Fruit fly (Drosophila melanogaster) whole organism, embryonic: ENCODE measurements around the gene Rab3GAP1.

Experiments used
- Antp ChIP-seq: fragments of 200-800 bp; sonication (Bioruptor generic); optimal IDR thresholded peaks from 3 replicates; lab custom pipeline; 2016; ENCODE audit warnings: missing biosample characterization, missing genetic modification characterization
- Atf-2 ChIP-seq: fragments of 200-800 bp; sonication (Bioruptor generic); optimal IDR thresholded peaks from 2 replicates; lab custom pipeline; 2016; ENCODE audit warnings: missing biosample characterization, missing genetic modification characterization
- B-H2 ChIP-seq: fragments of 200-800 bp; sonication (Bioruptor generic); optimal IDR thresholded peaks from 2 replicates; lab custom pipeline; 2018; ENCODE audit warnings: missing biosample characterization, mild to moderate bottlenecking, missing genetic modification characterization
- CG10959 ChIP-seq: fragments of 200-800 bp; sonication (Bioruptor generic); IDR thresholded peaks from 2 replicates; pipeline ENCODE4 v1.3.6; 2022; ENCODE audit warnings: missing biosample characterization, missing genetic modification characterization
- CG14441 ChIP-seq: fragments of 200-800 bp; sonication (Bioruptor generic); IDR thresholded peaks from 2 replicates; pipeline ENCODE4 v1.3.6; 2022; ENCODE audit warnings: missing biosample characterization, missing genetic modification characterization
- CG14667 ChIP-seq: fragments of 200-800 bp; sonication (Bioruptor generic); IDR thresholded peaks from 2 replicates; pipeline ENCODE4 v1.3.6; 2022; ENCODE audit warnings: missing biosample characterization, missing genetic modification characterization
- CG14710 ChIP-seq: fragments of 200-800 bp; sonication (Bioruptor generic); optimal IDR thresholded peaks from 3 replicates; lab custom pipeline; 2019; ENCODE audit warnings: missing biosample characterization, mild to moderate bottlenecking, missing genetic modification characterization, moderate library complexity
- CG15011 ChIP-seq: fragments of 200-800 bp; sonication (Bioruptor generic); optimal IDR thresholded peaks from 3 replicates; lab custom pipeline; 2018; ENCODE audit warnings: missing biosample characterization, mild to moderate bottlenecking, missing genetic modification characterization
- CG1529 ChIP-seq: fragments of 200-800 bp; sonication (Bioruptor generic); optimal IDR thresholded peaks from 3 replicates; lab custom pipeline; 2018; ENCODE audit warnings: missing biosample characterization, missing genetic modification characterization
- CG15696 ChIP-seq: fragments of 200-800 bp; sonication (Bioruptor generic); optimal IDR thresholded peaks from 2 replicates; lab custom pipeline; 2019; ENCODE audit warnings: missing biosample characterization, mild to moderate bottlenecking, missing genetic modification characterization, moderate library complexity
- CG1602 ChIP-seq: fragments of 200-800 bp; sonication (Bioruptor generic); optimal IDR thresholded peaks from 3 replicates; lab custom pipeline; 2016; ENCODE audit warnings: missing biosample characterization, missing genetic modification characterization
- CG2202 ChIP-seq: fragments of 200-800 bp; sonication (Bioruptor generic); optimal IDR thresholded peaks from 2 replicates; lab custom pipeline; 2018; ENCODE audit warnings: missing biosample characterization, mild to moderate bottlenecking, missing genetic modification characterization
- CG2875 ChIP-seq: fragments of 200-800 bp; sonication (Bioruptor generic); optimal IDR thresholded peaks from 2 replicates; lab custom pipeline; 2017; ENCODE audit warnings: missing biosample characterization, mild to moderate bottlenecking, missing genetic modification characterization, missing genetic modification reagents
- CG32532 ChIP-seq: fragments of 200-800 bp; sonication (Bioruptor generic); IDR thresholded peaks from 2 replicates; pipeline ENCODE4 v1.3.6; 2022; ENCODE audit warnings: missing biosample characterization, missing genetic modification characterization
- CG4424 ChIP-seq: fragments of 200-800 bp; sonication (Bioruptor generic); optimal IDR thresholded peaks from 3 replicates; lab custom pipeline; 2016; ENCODE audit warnings: missing biosample characterization, missing genetic modification characterization
- CG4820 ChIP-seq: fragments of 200-800 bp; sonication (Bioruptor generic); optimal IDR thresholded peaks from 3 replicates; lab custom pipeline; 2016; ENCODE audit warnings: missing biosample characterization, missing genetic modification characterization
- CG6854 ChIP-seq: fragments of 200-800 bp; sonication (Bioruptor generic); optimal IDR thresholded peaks from 3 replicates; lab custom pipeline; 2017; ENCODE audit warnings: missing biosample characterization, mild to moderate bottlenecking, missing genetic modification characterization
- CG7357 ChIP-seq: fragments of 200-800 bp; sonication (Bioruptor generic); IDR thresholded peaks from 3 replicates; pipeline ENCODE4 v1.3.6; 2022; ENCODE audit warnings: missing biosample characterization, missing genetic modification characterization
- Drgx ChIP-seq: fragments of 200-800 bp; sonication (Bioruptor generic); IDR thresholded peaks from 2 replicates; pipeline ENCODE4 v1.3.6; 2022; ENCODE audit warnings: missing biosample characterization, missing genetic modification characterization
- Gug ChIP-seq: fragments of 200-800 bp; sonication (Bioruptor generic); IDR thresholded peaks from 4 replicates; pipeline ENCODE4 v1.3.6; 2022; ENCODE audit warnings: missing biosample characterization, missing genetic modification characterization
- Hey ChIP-seq: fragments of 200-800 bp; sonication (Bioruptor generic); optimal IDR thresholded peaks from 3 replicates; lab custom pipeline; 2018; ENCODE audit warnings: missing biosample characterization, mild to moderate bottlenecking, missing genetic modification characterization
- MTF-1 ChIP-seq: fragments of 200-800 bp; sonication (Bioruptor generic); optimal IDR thresholded peaks from 2 replicates; lab custom pipeline; 2018; ENCODE audit warnings: missing biosample characterization, mild to moderate bottlenecking, missing genetic modification characterization, borderline replicate concordance
- Meics ChIP-seq: fragments of 200-800 bp; sonication (Bioruptor generic); optimal IDR thresholded peaks from 2 replicates; lab custom pipeline; 2017; ENCODE audit warnings: missing biosample characterization, mild to moderate bottlenecking, missing genetic modification characterization
- PHDP ChIP-seq: fragments of 200-800 bp; sonication (Bioruptor generic); optimal IDR thresholded peaks from 3 replicates; lab custom pipeline; 2018; ENCODE audit warnings: missing biosample characterization, mild to moderate bottlenecking, missing genetic modification characterization, moderate library complexity
- Sox102F ChIP-seq: fragments of 200-800 bp; sonication (Bioruptor generic); optimal IDR thresholded peaks from 2 replicates; lab custom pipeline; 2018; ENCODE audit warnings: missing biosample characterization, mild to moderate bottlenecking, missing genetic modification characterization, moderate library complexity
- Spps ChIP-seq: fragments of 200-800 bp; sonication (Bioruptor generic); optimal IDR thresholded peaks from 2 replicates; lab custom pipeline; 2018; ENCODE audit warnings: missing biosample characterization, mild to moderate bottlenecking, missing genetic modification characterization
- ac ChIP-seq: fragments of 200-800 bp; sonication (Bioruptor generic); optimal IDR thresholded peaks from 3 replicates; lab custom pipeline; 2017; ENCODE audit warnings: missing biosample characterization, mild to moderate bottlenecking, missing genetic modification characterization
- ara ChIP-seq: fragments of 200-800 bp; sonication (Bioruptor generic); IDR thresholded peaks from 2 replicates; pipeline ENCODE4 v1.3.6; 2022; ENCODE audit warnings: missing biosample characterization, missing genetic modification characterization
- bcd ChIP-seq: fragments of 200-800 bp; sonication (Bioruptor generic); optimal IDR thresholded peaks from 2 replicates; lab custom pipeline; 2017; ENCODE audit warnings: missing biosample characterization, mild to moderate bottlenecking, missing genetic modification characterization
- chif ChIP-seq, 2 experiments: fragments of 200-800 bp; sonication (Bioruptor generic); optimal IDR thresholded peaks; 3 replicates each; lab custom pipeline; 2016; ENCODE audit warnings: missing biosample characterization in 2 of 2, missing genetic modification characterization in 2 of 2
- da ChIP-seq: fragments of 200-800 bp; sonication (Bioruptor generic); optimal IDR thresholded peaks from 2 replicates; lab custom pipeline; 2016; ENCODE audit warnings: missing biosample characterization, missing genetic modification characterization
- dpn ChIP-seq, 2 experiments: fragments of 200-800 bp; sonication (Bioruptor generic); optimal IDR thresholded peaks; 3 replicates each; lab custom pipeline; 2016; ENCODE audit warnings: missing biosample characterization in 2 of 2, missing genetic modification characterization in 2 of 2
- fd96Cb ChIP-seq: fragments of 200-800 bp; sonication (Bioruptor generic); optimal IDR thresholded peaks from 2 replicates; lab custom pipeline; 2018; ENCODE audit warnings: missing biosample characterization, mild to moderate bottlenecking, missing genetic modification characterization, moderate library complexity
- gro ChIP-seq: fragments of 200-800 bp; sonication (Bioruptor generic); optimal IDR thresholded peaks from 2 replicates; lab custom pipeline; 2016; ENCODE audit warnings: missing biosample characterization, missing genetic modification characterization
- gsb ChIP-seq: fragments of 200-800 bp; sonication (Bioruptor generic); IDR thresholded peaks from 2 replicates; pipeline ENCODE4 v1.3.6; 2022; ENCODE audit warnings: missing biosample characterization, missing genetic modification characterization
- ham ChIP-seq: fragments of 200-800 bp; sonication (Bioruptor generic); IDR thresholded peaks from 2 replicates; pipeline ENCODE4 v1.3.6; 2022; ENCODE audit warnings: missing biosample characterization, missing genetic modification characterization
- oc ChIP-seq: fragments of 200-800 bp; sonication (Bioruptor generic); optimal IDR thresholded peaks from 2 replicates; lab custom pipeline; 2018; ENCODE audit warnings: missing biosample characterization, mild to moderate bottlenecking, missing genetic modification characterization, moderate library complexity
- onecut ChIP-seq: fragments of 200-800 bp; sonication (Bioruptor generic); IDR thresholded peaks from 2 replicates; pipeline ENCODE4 v1.3.6; 2022; ENCODE audit warnings: missing biosample characterization, missing genetic modification characterization
- otp ChIP-seq: fragments of 200-800 bp; sonication (Bioruptor generic); IDR thresholded peaks from 3 replicates; pipeline ENCODE4, ENCODE4 v1.3.6; 2022; ENCODE audit warnings: missing biosample characterization, missing genetic modification characterization
- prd ChIP-seq, 3 experiments: fragments of >200 bp in 2 of 3; fragments of 200-800 bp in 1 of 3; sonication (Bioruptor generic) in 1 of 3; optimal IDR thresholded peaks in 2 of 3; IDR thresholded peaks in 1 of 3; 2 replicates in 2 of 3; 3 replicates in 1 of 3; pipeline versions ENCODE4 v1.3.6 to Lab custom; 2017 to 2022; ENCODE audit warnings: missing biosample characterization in 1 of 3, missing genetic modification characterization in 1 of 3
- pzg ChIP-seq: fragments of 200-800 bp; sonication (Bioruptor generic); optimal IDR thresholded peaks from 3 replicates; lab custom pipeline; 2018; ENCODE audit warnings: missing biosample characterization, mild to moderate bottlenecking, missing genetic modification characterization, moderate library complexity
- rib ChIP-seq: fragments of 200-800 bp; sonication (Bioruptor generic); IDR thresholded peaks from 2 replicates; pipeline ENCODE4 v1.3.6; 2022; ENCODE audit warnings: missing biosample characterization, missing genetic modification characterization
- ro ChIP-seq: fragments of 200-800 bp; sonication (Bioruptor generic); IDR thresholded peaks from 2 replicates; pipeline ENCODE4 v1.3.6; 2022; ENCODE audit warnings: missing biosample characterization, missing genetic modification characterization
- slbo ChIP-seq: fragments of 200-800 bp; sonication (Bioruptor generic); IDR thresholded peaks from 2 replicates; pipeline ENCODE4 v1.3.6; 2022; ENCODE audit warnings: missing biosample characterization, missing genetic modification characterization
- slou ChIP-seq: fragments of 200-800 bp; sonication (Bioruptor generic); optimal IDR thresholded peaks from 3 replicates; lab custom pipeline; 2016; ENCODE audit warnings: missing biosample characterization, missing genetic modification characterization
- so ChIP-seq: fragments of 200-800 bp; sonication (Bioruptor generic); IDR thresholded peaks from 3 replicates; pipeline ENCODE4 v1.3.6; 2022; ENCODE audit warnings: missing biosample characterization, missing genetic modification characterization
- twi ChIP-seq: fragments of 200-800 bp; optimal IDR thresholded peaks from 2 replicates; lab custom pipeline; 2019; ENCODE audit warnings: missing biosample characterization, mild to moderate bottlenecking, missing genetic modification characterization, moderate library complexity
- vfl ChIP-seq: fragments of 200-800 bp; sonication (Bioruptor generic); optimal IDR thresholded peaks from 2 replicates; lab custom pipeline; 2016; ENCODE audit warnings: missing biosample characterization, missing genetic modification characterization
- vnd ChIP-seq: fragments of 200-800 bp; sonication (Bioruptor generic); IDR thresholded peaks from 3 replicates; pipeline ENCODE4 v1.3.6; 2022; ENCODE audit warnings: missing biosample characterization, missing genetic modification characterization; ENCODE audit not compliant: partially characterized antibody
- zfh1 ChIP-seq: fragments of 200-800 bp; sonication (Bioruptor generic); IDR thresholded peaks from 3 replicates; pipeline ENCODE4 v1.3.6; 2022; ENCODE audit warnings: missing biosample characterization, missing genetic modification characterization

Rab3GAP1 gene

DNA sequence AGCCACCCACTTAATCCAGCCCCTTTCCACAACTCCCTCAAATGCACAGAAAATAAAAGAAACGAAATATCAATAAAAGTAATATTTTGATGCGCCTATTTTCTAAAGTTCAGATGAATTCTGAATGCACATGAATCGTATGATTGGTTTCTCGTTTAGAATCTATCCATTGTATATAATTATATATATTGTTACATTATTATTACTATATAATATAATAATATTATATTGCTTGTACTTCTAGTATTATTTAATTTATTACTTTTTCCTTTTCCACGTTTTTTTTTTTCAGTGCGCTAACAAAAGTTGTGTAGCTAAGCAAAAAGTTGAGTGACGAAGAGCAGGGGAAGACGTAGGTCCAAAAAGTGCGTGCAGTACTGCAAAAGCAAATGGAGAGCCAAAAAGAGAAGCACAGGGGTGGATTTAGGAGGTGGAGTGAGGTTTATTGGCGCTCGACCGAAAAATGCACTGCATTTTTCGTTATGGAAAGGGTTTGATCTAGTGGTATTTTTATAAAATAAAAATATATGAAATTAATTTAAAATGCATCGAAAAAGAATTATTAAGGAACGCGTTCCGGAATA lies 38.4 kb upstream of the Rab3GAP1 start (continued):
- peak; percentile 70 for TF ChIP-seq B-H2 (GFP tag; lab: Kevin White, UChicago)
- TF ChIP-seq MTF-1 (GFP tag; lab: Kevin White, UChicago), result peak; percentile 44
- peak; percentile 38; the same call in 1 of the 3 replicates for TF ChIP-seq vnd (GFP tag; lab: Robert Waterston, UW)
- peak; percentile 97 for TF ChIP-seq Gug (GFP tag; lab: Robert Waterston, UW)
- TF ChIP-seq ro, result peak; percentile 66
- TF ChIP-seq fd96Cb (tag; lab: Kevin White, UChicago), result peak; percentile 97
- no peak for TF ChIP-seq pzg (GFP tag; lab: Kevin White, UChicago)
- peak; percentile 38 for TF ChIP-seq vfl
- TF ChIP-seq CG6854 (GFP tag; lab: Kevin White, UChicago), result peak; percentile 92
- peak; percentile 33 for TF ChIP-seq CG1529 (GFP tag; lab: Kevin White, UChicago)
- TF ChIP-seq onecut (GFP tag; lab: Robert Waterston, UW), result peak; percentile 36
- TF ChIP-seq CG15696, result peak; percentile 54
- peak; percentile 60 for TF ChIP-seq Antp (GFP tag; lab: Kevin White, UChicago)
- no peak for TF ChIP-seq da (GFP tag; lab: Kevin White, UChicago)
- TF ChIP-seq CG7357 (GFP tag; lab: Robert Waterston, UW), result peak; percentile 82
- peak; percentile 57 for TF ChIP-seq CG2202 (tag; lab: Kevin White, UChicago)
- TF ChIP-seq PHDP (tag; lab: Kevin White, UChicago), result peak; percentile 97
- peak; percentile 79; the same call in 1 of the 2 replicates for TF ChIP-seq rib
- TF ChIP-seq gsb (GFP tag; lab: Robert Waterston, UW), result peak; percentile 90
- TF ChIP-seq otp (GFP tag; lab: Robert Waterston, UW), result peak; percentile 89
- TF ChIP-seq Atf-2 (GFP tag; lab: Kevin White, UChicago), result peak; percentile 31
- peak; percentile 79 for TF ChIP-seq CG1602 (GFP tag; lab: Kevin White, UChicago)
- TF ChIP-seq CG15011 (GFP tag; lab: Kevin White, UChicago), result peak; percentile 86
- TF ChIP-seq Drgx (GFP tag; lab: Robert Waterston, UW), result peak; percentile 82
- peak; percentile 96 for TF ChIP-seq CG14441 (GFP tag; lab: Robert Waterston, UW)
- TF ChIP-seq prd (optimal IDR thresholded peaks at IDR 0.05; lab: Kevin White, UChicago), result no peak
- peak; percentile 94 for TF ChIP-seq prd (GFP tag; IDR thresholded peaks at IDR 0.05; lab: Robert Waterston, UW)
- TF ChIP-seq CG14710 (tag; lab: Kevin White, UChicago), result peak; percentile 93
- TF ChIP-seq CG10959 (GFP tag; lab: Robert Waterston, UW), result peak; percentile 42
- TF ChIP-seq zfh1, result peak; percentile 76
- TF ChIP-seq ara (GFP tag; lab: Robert Waterston, UW), result peak; percentile 66
- TF ChIP-seq chif (GFP tag; optimal IDR thresholded peaks at IDR 0.05; lab: Kevin White, UChicago), result peak in 1 of 2 experiments; percentile 57
- peak; percentile 60 for TF ChIP-seq twi (tag; lab: Kevin White, UChicago)
- no peak for TF ChIP-seq gro
- TF ChIP-seq Sox102F, result peak; percentile 99
- no peak for TF ChIP-seq ac (GFP tag; lab: Kevin White, UChicago)
- TF ChIP-seq oc (tag; lab: Kevin White, UChicago), result peak; percentile 95
- TF ChIP-seq slbo (GFP tag; lab: Robert Waterston, UW), result peak; percentile 89
- TF ChIP-seq CG32532 (GFP tag; lab: Robert Waterston, UW), result peak; percentile 76
- peak; percentile 65 for TF ChIP-seq CG4820 (GFP tag; lab: Kevin White, UChicago)
- no peak for TF ChIP-seq ham (GFP tag; lab: Robert Waterston, UW)
- peak; percentile 72 for TF ChIP-seq Spps (tag; lab: Kevin White, UChicago)
- TF ChIP-seq dpn (GFP tag; optimal IDR thresholded peaks at IDR 0.05; lab: Kevin White, UChicago), result peak; percentile 53 to 89
- peak; percentile 88 for TF ChIP-seq CG14667 (GFP tag; lab: Robert Waterston, UW)
- peak; percentile 94 for TF ChIP-seq bcd (GFP tag; lab: Kevin White, UChicago)
- TF ChIP-seq slou (GFP tag; lab: Kevin White, UChicago), result peak; percentile 24
- TF ChIP-seq Hey (tag; lab: Kevin White, UChicago), result no peak
- TF ChIP-seq so (GFP tag; lab: Robert Waterston, UW), result peak; percentile 64
- peak; percentile 96 for TF ChIP-seq Meics
- TF ChIP-seq CG2875, result peak; percentile 87
- peak; percentile 85 for TF ChIP-seq CG4424 (GFP tag; lab: Kevin White, UChicago)
